Worm (Caenorhabditis elegans) whole organism, L4 larva: ENCODE measurements around the gene inf-1.

ENCODE experiments used
- D1046.2 ChIP-seq: fragments of 200-800 bp; sonication (Bioruptor generic); IDR thresholded peaks from 2 replicates; pipeline ENCODE4 v1.3.6; 2022; ENCODE audit warnings: missing genetic modification characterization, missing compliant biosample characterization
- F37D6.2 ChIP-seq: sonication (generic microtip); optimal IDR thresholded peaks from 2 replicates; lab custom pipeline; 2016; ENCODE audit warnings: mild to moderate bottlenecking, missing genetic modification characterization, missing compliant biosample characterization
- F44E2.7 ChIP-seq: fragments of 200-800 bp; sonication (Bioruptor generic); IDR thresholded peaks from 2 replicates; pipeline ENCODE4 v2.1.2; 2022; ENCODE audit warnings: missing genetic modification characterization, missing compliant biosample characterization
- Y48G9A.11 ChIP-seq: fragments of 200-800 bp; sonication (Bioruptor generic); IDR thresholded peaks from 2 replicates; pipeline ENCODE4 v1.3.6; 2022; ENCODE audit warnings: missing genetic modification reagents, missing genetic modification characterization, missing compliant biosample characterization
- Y5F2A.4 ChIP-seq: fragments of 200-800 bp; sonication (Bioruptor generic); optimal IDR thresholded peaks from 2 replicates; lab custom pipeline; 2018; ENCODE audit warnings: mild to moderate bottlenecking, missing genetic modification characterization, missing compliant biosample characterization
- ZK337.2 ChIP-seq: fragments of 200-800 bp; sonication (Bioruptor generic); IDR thresholded peaks from 2 replicates; pipeline ENCODE4 v1.3.6; 2022; ENCODE audit warnings: missing genetic modification reagents, missing genetic modification characterization, missing compliant biosample characterization
- aha-1 ChIP-seq: fragments of 150-350 bp; peaks from one replicate; lab custom pipeline; 2014; ENCODE audit warnings: missing biosample characterization, missing genetic modification characterization
- ama-1 ChIP-seq: fragments of 150-350 bp; optimal IDR thresholded peaks from 2 replicates; lab custom pipeline; 2014; ENCODE audit warnings: inconsistent platforms, mixed read lengths
- attf-4 ChIP-seq: sonication (generic microtip); optimal IDR thresholded peaks from 3 replicates; lab custom pipeline; 2017; ENCODE audit warnings: missing biosample characterization, missing genetic modification characterization
- ceh-20 ChIP-seq: fragments of 200-800 bp; sonication (Bioruptor generic); IDR thresholded peaks from 2 replicates; pipeline ENCODE4 v1.3.6; 2022; ENCODE audit warnings: missing genetic modification reagents, missing genetic modification characterization, missing compliant biosample characterization
- ceh-28 ChIP-seq: fragments of 150-350 bp; optimal IDR thresholded peaks from 2 replicates; lab custom pipeline; 2014; ENCODE audit warnings: missing biosample characterization, missing genetic modification reagents, missing genetic modification characterization
- ceh-62 ChIP-seq: sonication (generic microtip); optimal IDR thresholded peaks from 2 replicates; lab custom pipeline; 2017; ENCODE audit warnings: missing biosample characterization, missing genetic modification characterization
- cey-2 ChIP-seq: sonication (generic microtip); optimal IDR thresholded peaks from 3 replicates; lab custom pipeline; 2017; ENCODE audit warnings: missing genetic modification characterization, mild to moderate bottlenecking, missing compliant biosample characterization, antibody characterized with exemption, borderline replicate concordance; ENCODE audit not compliant: insufficient read depth
- ctbp-1 ChIP-seq: fragments of 200-800 bp; sonication (Bioruptor generic); IDR thresholded peaks from 2 replicates; pipeline ENCODE4 v1.3.6; 2022; ENCODE audit warnings: missing genetic modification reagents, missing genetic modification characterization, missing compliant biosample characterization
- daf-16 ChIP-seq, 3 experiments: sonication (generic microtip); optimal IDR thresholded peaks; 2 replicates each; lab custom pipeline; 2016 to 2017; ENCODE audit warnings: missing genetic modification characterization in 3 of 3, missing genetic modification reagents in 3 of 3, mild to moderate bottlenecking in 2 of 3, missing compliant biosample characterization in 2 of 3, missing biosample characterization in 1 of 3, moderate library complexity in 1 of 3
- daf-19 ChIP-seq: fragments of 200-800 bp; sonication (Bioruptor generic); conservative IDR thresholded peaks from 2 replicates; pipeline ENCODE4 v1.3.6; 2022; ENCODE audit warnings: missing genetic modification characterization, missing compliant biosample characterization
- dmd-8 ChIP-seq: fragments of 200-800 bp; sonication (Bioruptor generic); IDR thresholded peaks from 2 replicates; pipeline ENCODE4 v1.3.6; 2022; ENCODE audit warnings: missing genetic modification characterization, missing compliant biosample characterization
- duxl-1 ChIP-seq: sonication (generic microtip); optimal IDR thresholded peaks from 2 replicates; lab custom pipeline; 2016; ENCODE audit warnings: mild to moderate bottlenecking, missing genetic modification characterization, moderate library complexity, missing compliant biosample characterization; ENCODE audit not compliant: poor library complexity
- dve-1 ChIP-seq: sonication (generic microtip); optimal IDR thresholded peaks from 2 replicates; lab custom pipeline; 2017; ENCODE audit warnings: antibody characterized with exemption, mild to moderate bottlenecking, missing genetic modification characterization, missing compliant biosample characterization; ENCODE audit not compliant: insufficient read depth
- fos-1 ChIP-seq: fragments of 150-350 bp; optimal IDR thresholded peaks from 2 replicates; lab custom pipeline; 2014; ENCODE audit warnings: missing biosample characterization, missing genetic modification characterization
- gei-8 ChIP-seq: fragments of 200-800 bp; sonication (Bioruptor generic); optimal IDR thresholded peaks from 2 replicates; lab custom pipeline; 2018; ENCODE audit warnings: mild to moderate bottlenecking, missing genetic modification characterization, missing compliant biosample characterization
- hif-1 ChIP-seq, 2 experiments: sonication (generic microtip); optimal IDR thresholded peaks; 2 replicates each; lab custom pipeline; 2016 to 2017; ENCODE audit warnings: missing compliant biosample characterization in 2 of 2, missing genetic modification characterization in 2 of 2, missing genetic modification reagents in 2 of 2, missing genotype in 2 of 2, mild to moderate bottlenecking in 1 of 2
- hmg-1.1 ChIP-seq: fragments of 200-800 bp; sonication (Bioruptor generic); IDR thresholded peaks from 2 replicates; pipeline ENCODE4 v1.3.6; 2022; ENCODE audit warnings: missing genetic modification reagents, missing genetic modification characterization, missing compliant biosample characterization
- lin-13 ChIP-seq: fragments of 150-350 bp; optimal IDR thresholded peaks from 2 replicates; lab custom pipeline; 2014; ENCODE audit warnings: missing biosample characterization, missing genetic modification reagents, missing genetic modification characterization
- lin-29 ChIP-seq: fragments of 200-800 bp; sonication (Bioruptor generic); IDR thresholded peaks from 2 replicates; pipeline ENCODE4 v1.3.6; 2022; ENCODE audit warnings: missing genetic modification reagents, missing genetic modification characterization, missing compliant biosample characterization
- lin-39 ChIP-seq: fragments of 150-350 bp; optimal IDR thresholded peaks from 2 replicates; lab custom pipeline; 2014; ENCODE audit warnings: missing biosample characterization, missing genetic modification reagents, missing genetic modification characterization
- madf-5 ChIP-seq, 2 experiments: fragments of 200-800 bp; sonication (Bioruptor generic); IDR thresholded peaks; 2 replicates each; pipeline ENCODE4 v1.3.6; 2022; ENCODE audit warnings: missing compliant biosample characterization in 2 of 2, missing genetic modification characterization in 2 of 2
- madf-9 ChIP-seq: fragments of 200-800 bp; sonication (Bioruptor generic); conservative IDR thresholded peaks from 2 replicates; pipeline ENCODE4 v1.3.6; 2022; ENCODE audit warnings: missing genetic modification reagents, missing genetic modification characterization, missing compliant biosample characterization
- mep-1 ChIP-seq: fragments of 150-350 bp; sonication (generic microtip); optimal IDR thresholded peaks from 3 replicates; lab custom pipeline; 2014; ENCODE audit warnings: missing biosample characterization, missing genetic modification characterization
- mes-2 ChIP-seq: sonication (generic microtip); optimal IDR thresholded peaks from 2 replicates; lab custom pipeline; 2016; ENCODE audit warnings: missing genotype, mild to moderate bottlenecking, missing genetic modification characterization, missing compliant biosample characterization; ENCODE audit not compliant: poor library complexity, severe bottlenecking
- mxl-3 ChIP-seq: fragments of 200-800 bp; sonication (Bioruptor generic); optimal IDR thresholded peaks from 2 replicates; lab custom pipeline; 2018; ENCODE audit warnings: mild to moderate bottlenecking, missing genetic modification characterization, missing compliant biosample characterization
- nhr-11 ChIP-seq: fragments of 150-350 bp; optimal IDR thresholded peaks from 2 replicates; lab custom pipeline; 2014; ENCODE audit warnings: missing biosample characterization, missing genetic modification characterization
- nhr-25 ChIP-seq: sonication (generic microtip); optimal IDR thresholded peaks from 2 replicates; lab custom pipeline; 2017; ENCODE audit warnings: missing genetic modification characterization, mild to moderate bottlenecking, missing compliant biosample characterization, antibody characterized with exemption, moderate library complexity, borderline replicate concordance; ENCODE audit not compliant: insufficient read depth
- nhr-28 ChIP-seq: fragments of 150-350 bp; optimal IDR thresholded peaks from 2 replicates; lab custom pipeline; 2014; ENCODE audit warnings: missing biosample characterization, missing genetic modification characterization
- php-3 ChIP-seq: fragments of 200-800 bp; sonication (Bioruptor generic); IDR thresholded peaks from 2 replicates; pipeline ENCODE4 v1.3.6; 2022; ENCODE audit warnings: missing genetic modification reagents, missing genetic modification characterization, missing compliant biosample characterization
- pqm-1 ChIP-seq: sonication (generic microtip); optimal IDR thresholded peaks from 2 replicates; lab custom pipeline; 2017; ENCODE audit warnings: missing biosample characterization, missing genetic modification characterization
- saeg-2 ChIP-seq: fragments of 200-800 bp; sonication (Bioruptor generic); IDR thresholded peaks from 2 replicates; pipeline ENCODE4 v1.3.6; 2022; ENCODE audit warnings: missing genetic modification reagents, missing genetic modification characterization, missing compliant biosample characterization
- sdz-12 ChIP-seq: fragments of 200-800 bp; sonication (Bioruptor generic); optimal IDR thresholded peaks from 2 replicates; lab custom pipeline; 2018; ENCODE audit warnings: mild to moderate bottlenecking, missing genetic modification characterization, missing compliant biosample characterization
- set-16 ChIP-seq: fragments of 200-800 bp; sonication (Bioruptor generic); IDR thresholded peaks from 2 replicates; pipeline ENCODE4 v1.3.6; 2022; ENCODE audit warnings: missing genetic modification reagents, missing genetic modification characterization, missing compliant biosample characterization
- snpc-4 ChIP-seq: fragments of 150-350 bp; optimal IDR thresholded peaks from 2 replicates; lab custom pipeline; 2014; ENCODE audit warnings: missing biosample characterization, missing genetic modification characterization
- tag-97 ChIP-seq: fragments of 200-800 bp; sonication (Bioruptor generic); IDR thresholded peaks from 2 replicates; pipeline ENCODE4 v1.3.6; 2022; ENCODE audit warnings: missing genetic modification characterization, missing compliant biosample characterization
- unc-62 ChIP-seq, 3 experiments: fragments of 150-350 bp in 1 of 3; sonication (generic microtip); optimal IDR thresholded peaks in 2 of 3; peaks in 1 of 3; 1 replicate in 1 of 3; 2 replicates in 2 of 3; lab custom pipeline; 2014 to 2017; ENCODE audit warnings: missing biosample characterization in 3 of 3, missing genetic modification characterization in 3 of 3, missing genetic modification reagents in 3 of 3, missing genotype in 1 of 3
- vab-7 ChIP-seq: fragments of 200-800 bp; sonication (Bioruptor generic); IDR thresholded peaks from 2 replicates; pipeline ENCODE4 v1.3.6; 2022; ENCODE audit warnings: missing genetic modification reagents, missing genetic modification characterization, missing compliant biosample characterization
- zip-11 ChIP-seq: fragments of 200-800 bp; sonication (Bioruptor generic); IDR thresholded peaks from 2 replicates; pipeline ENCODE4 v1.3.6; 2022; ENCODE audit warnings: missing genetic modification characterization, missing compliant biosample characterization
- zip-2 ChIP-seq: fragments of 150-350 bp; optimal IDR thresholded peaks from 2 replicates; lab custom pipeline; 2014; ENCODE audit warnings: missing biosample characterization, missing genetic modification characterization

Gene inf-1

DNA sequence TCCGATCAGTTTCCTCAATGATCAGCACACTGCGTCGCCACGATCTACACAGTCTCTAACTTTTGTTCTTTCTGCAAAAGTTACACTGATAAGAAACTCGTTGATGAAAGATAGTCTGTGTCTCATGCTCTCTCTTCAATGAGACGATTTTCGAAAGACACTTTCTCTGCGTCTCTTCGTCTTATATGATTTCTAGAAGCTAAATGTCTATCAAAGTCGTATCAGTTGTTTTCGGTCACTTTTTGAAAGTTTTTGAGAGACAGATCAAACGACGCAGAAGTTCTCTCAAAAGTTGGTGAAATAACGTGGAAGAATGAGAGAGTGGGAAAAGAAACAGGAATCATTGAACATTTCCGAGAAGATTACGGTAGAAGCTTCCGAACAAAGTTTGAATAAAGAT lies 34.8 kb upstream of the inf-1 start (continued):
- TF ChIP-seq Y5F2A.4 (GFP tag; lab: Kevin White, UChicago) (no peak), sdz-12 (GFP tag; lab: Kevin White, UChicago) (no peak)
- TF ChIP-seq, all 104 proteins: peak for 40

DNA sequence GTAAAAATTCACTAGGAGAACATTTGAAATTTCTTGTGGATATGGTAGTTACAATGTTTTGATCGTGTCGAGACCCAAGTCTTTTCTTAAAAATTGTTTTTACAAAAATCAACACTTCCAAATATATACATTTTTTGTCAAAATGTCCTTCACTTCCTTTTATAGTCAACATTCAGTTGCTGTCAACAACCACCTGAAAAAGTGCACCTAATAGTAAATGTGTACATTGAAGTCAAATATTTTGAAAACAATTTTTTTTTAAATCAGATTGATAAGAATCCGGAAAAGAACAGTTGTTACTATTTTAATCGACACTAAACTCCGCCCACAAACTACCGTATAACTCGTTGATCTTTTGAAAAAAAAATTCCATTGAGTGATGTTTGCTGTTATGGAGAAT lies 34.3 kb upstream of the inf-1 start:
- TF ChIP-seq madf-5 (GFP tag; IDR thresholded peaks at IDR 0.05; lab: Robert Waterston, UW) (no peak), saeg-2 (GFP tag; lab: Robert Waterston, UW) (no peak), cey-2 (no peak), aha-1 (tag; lab: Kevin White, UChicago) (peak; percentile 55), lin-13 (GFP tag; lab: Kevin White, UChicago) (no peak), ZK337.2 (GFP tag; lab: Robert Waterston, UW) (no peak), ceh-28 (tag; lab: Kevin White, UChicago) (no peak), duxl-1 (tag; lab: Kevin White, UChicago) (no peak), D1046.2 (no peak), nhr-25 (no peak), daf-16 (GFP tag; optimal IDR thresholded peaks at IDR 0.05; lab: Kevin White, UChicago) (no peak), daf-16 (tag; optimal IDR thresholded peaks at IDR 0.05; lab: Kevin White, UChicago) (peak; percentile 93)

DNA sequence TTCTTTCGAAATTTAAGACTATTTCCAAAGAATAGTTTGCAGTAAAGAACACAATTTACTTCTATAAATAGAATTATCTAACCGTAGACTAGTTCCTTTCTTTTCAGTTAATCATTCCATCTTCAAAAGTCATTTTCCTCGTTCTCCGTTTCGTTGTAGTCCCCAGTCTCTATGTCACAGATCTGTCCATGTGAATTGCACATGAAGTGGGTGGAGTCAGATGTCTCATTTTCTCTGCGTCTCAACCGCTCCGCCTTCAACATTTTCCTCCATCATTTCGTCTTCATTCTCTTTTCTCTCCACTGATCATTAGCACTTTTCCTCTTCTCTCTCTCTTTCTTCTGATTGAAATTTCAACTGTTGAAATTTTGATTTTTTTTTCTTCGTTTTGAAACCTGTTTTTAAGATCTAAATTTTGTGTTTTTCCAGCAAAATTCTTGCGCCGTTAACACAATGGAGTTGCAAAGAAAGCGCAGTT lies 32.3 kb upstream of the inf-1 start, which contains the start of gene T07E3.4:
T07E3.4 (plus strand) TSS at position 428 of the 478 bp plus-strand sequence.
- TF ChIP-seq F37D6.2 (tag; lab: Kevin White, UChicago), result no peak
- no peak for TF ChIP-seq pqm-1 (tag; lab: Kevin White, UChicago)
- no peak for TF ChIP-seq saeg-2 (GFP tag; lab: Robert Waterston, UW)
- no peak for TF ChIP-seq zip-11 (GFP tag; lab: Robert Waterston, UW)
- peak; percentile 84 for TF ChIP-seq nhr-28 (tag; lab: Kevin White, UChicago)
- TF ChIP-seq hmg-1.1 (GFP tag; lab: Robert Waterston, UW), result peak; percentile 76
- no peak for TF ChIP-seq madf-9
- no peak for TF ChIP-seq dmd-8
- peak; percentile 8 for TF ChIP-seq zip-2 (tag; lab: Kevin White, UChicago)
- peak; percentile 69 for TF ChIP-seq mep-1
- no peak for TF ChIP-seq ZK337.2 (GFP tag; lab: Robert Waterston, UW)
- no peak for TF ChIP-seq Y48G9A.11 (GFP tag; lab: Robert Waterston, UW)
- no peak for TF ChIP-seq hif-1 (tag; optimal IDR thresholded peaks at IDR 0.05; lab: Kevin White, UChicago)
- no peak for TF ChIP-seq daf-19 (GFP tag; lab: Robert Waterston, UW)
- TF ChIP-seq nhr-11, result peak; percentile 84
- TF ChIP-seq tag-97 (GFP tag; lab: Robert Waterston, UW), result no peak
- peak in 1 of 2 experiments; percentile 90 for TF ChIP-seq unc-62 (GFP tag; optimal IDR thresholded peaks at IDR 0.05 in 1 of 2; lab: Kevin White, UChicago)
- TF ChIP-seq unc-62 (tag; optimal IDR thresholded peaks at IDR 0.05; lab: Kevin White, UChicago), result no peak
- 0 out of 2 replicates have a peak, but pooled peaks have one; percentile 37 for TF ChIP-seq ceh-20
- TF ChIP-seq mes-2 (tag; lab: Kevin White, UChicago), result peak; percentile 66
- TF ChIP-seq ctbp-1 (GFP tag; lab: Robert Waterston, UW), result peak; percentile 57; the same call in 1 of the 2 replicates
- no peak for TF ChIP-seq lin-29 (GFP tag; lab: Robert Waterston, UW)
- TF ChIP-seq ama-1 (lab: Kevin White, UChicago), result no peak
- no peak for TF ChIP-seq nhr-25
- TF ChIP-seq php-3 (GFP tag; lab: Robert Waterston, UW), result 0 out of 2 replicates have a peak, but pooled peaks have one; percentile 39
- TF ChIP-seq madf-5 (GFP tag; IDR thresholded peaks at IDR 0.05; lab: Robert Waterston, UW), result no peak
- no peak for TF ChIP-seq vab-7 (GFP tag; lab: Robert Waterston, UW)
- no peak for TF ChIP-seq fos-1
- peak; percentile 73 for TF ChIP-seq dve-1 (tag; lab: Kevin White, UChicago)
- TF ChIP-seq daf-16 (GFP tag; optimal IDR thresholded peaks at IDR 0.05; lab: Kevin White, UChicago), result peak in 1 of 2 experiments; percentile 18
- peak; percentile 68 for TF ChIP-seq daf-16 (tag; optimal IDR thresholded peaks at IDR 0.05; lab: Kevin White, UChicago)
- no peak for TF ChIP-seq snpc-4
- TF ChIP-seq gei-8 (GFP tag; lab: Kevin White, UChicago), result peak; percentile 9
- no peak for TF ChIP-seq attf-4 (tag; lab: Kevin White, UChicago)
- no peak for TF ChIP-seq set-16 (GFP tag; lab: Robert Waterston, UW)
- no peak for TF ChIP-seq lin-39 (tag; lab: Kevin White, UChicago)
- TF ChIP-seq ceh-62 (tag; lab: Kevin White, UChicago), result no peak
- no peak for TF ChIP-seq ceh-28 (tag; lab: Kevin White, UChicago)
- no peak for TF ChIP-seq F44E2.7
- peak; percentile 34 for TF ChIP-seq mxl-3 (GFP tag; lab: Kevin White, UChicago)
